Fruit fly (Drosophila melanogaster) whole organism, embryonic: ENCODE data around the gene CG17027.
A peak's percentile ranks its signal among the peaks of the same experiment; 100 is the strongest.

ENCODE experiments used
- Adf1 ChIP-seq: fragments of 200-800 bp; sonication (Bioruptor generic); IDR thresholded peaks from 2 replicates; pipeline ENCODE4 v1.3.6; 2022; ENCODE audit warnings: missing biosample characterization, missing genetic modification characterization
- Aef1 ChIP-seq: fragments of 200-800 bp; sonication (Bioruptor generic); IDR thresholded peaks from 3 replicates; pipeline ENCODE4 v1.3.6; 2022; ENCODE audit warnings: missing biosample characterization, missing genetic modification characterization
- BEAF-32 ChIP-seq: fragments of 200-800 bp; sonication (Bioruptor generic); optimal IDR thresholded peaks from 3 replicates; lab custom pipeline; 2017; ENCODE audit warnings: missing biosample characterization, missing genetic modification characterization, mild to moderate bottlenecking, moderate library complexity, missing genetic modification reagents
- Bgb ChIP-seq: fragments of 200-800 bp; sonication (Bioruptor generic); IDR thresholded peaks from 2 replicates; pipeline ENCODE4 v1.3.6; 2022; ENCODE audit warnings: missing biosample characterization, missing genetic modification characterization; ENCODE audit not compliant: partially characterized antibody
- CG10321 ChIP-seq: fragments of 200-800 bp; sonication (Bioruptor generic); IDR thresholded peaks from 2 replicates; pipeline ENCODE4 v1.3.6; 2022; ENCODE audit warnings: missing biosample characterization, missing genetic modification characterization
- CG11504 ChIP-seq: fragments of 200-800 bp; sonication (Bioruptor generic); optimal IDR thresholded peaks from 3 replicates; lab custom pipeline; 2019; ENCODE audit warnings: missing biosample characterization, mild to moderate bottlenecking, missing genetic modification characterization, moderate library complexity
- CG12236 ChIP-seq: fragments of 200-800 bp; sonication (Bioruptor generic); optimal IDR thresholded peaks from 2 replicates; lab custom pipeline; 2016; ENCODE audit warnings: missing biosample characterization, missing genetic modification characterization
- CG12744 ChIP-seq: fragments of 200-800 bp; sonication (Bioruptor generic); optimal IDR thresholded peaks from 2 replicates; lab custom pipeline; 2016; ENCODE audit warnings: missing biosample characterization, missing genetic modification characterization
- CG13624 ChIP-seq: fragments of 200-800 bp; sonication (Bioruptor generic); optimal IDR thresholded peaks from 2 replicates; lab custom pipeline; 2016; ENCODE audit warnings: missing biosample characterization, missing genetic modification characterization
- CG14965 ChIP-seq: fragments of 200-800 bp; sonication (Bioruptor generic); optimal IDR thresholded peaks from 2 replicates; lab custom pipeline; 2016; ENCODE audit warnings: missing biosample characterization, missing genetic modification characterization, borderline replicate concordance
- CG15514 ChIP-seq: fragments of 200-800 bp; sonication (Bioruptor generic); optimal IDR thresholded peaks from 3 replicates; lab custom pipeline; 2017; ENCODE audit warnings: missing biosample characterization, missing genetic modification characterization, mild to moderate bottlenecking, moderate library complexity, missing genetic modification reagents
- CG17359 ChIP-seq: fragments of 200-800 bp; sonication (Bioruptor generic); optimal IDR thresholded peaks from 3 replicates; lab custom pipeline; 2018; ENCODE audit warnings: missing biosample characterization, mild to moderate bottlenecking, missing genetic modification characterization, moderate library complexity
- CG2199 ChIP-seq: fragments of 200-800 bp; sonication (Bioruptor generic); IDR thresholded peaks from 3 replicates; pipeline ENCODE4 v1.3.6; 2022; ENCODE audit warnings: missing biosample characterization, missing genetic modification characterization
- CG2712 ChIP-seq: fragments of 200-800 bp; optimal IDR thresholded peaks from 3 replicates; lab custom pipeline; 2019; ENCODE audit warnings: missing biosample characterization, mild to moderate bottlenecking, missing genetic modification characterization, moderate library complexity
- CG31388 ChIP-seq: fragments of 200-800 bp; sonication (Bioruptor generic); optimal IDR thresholded peaks from 2 replicates; lab custom pipeline; 2016; ENCODE audit warnings: missing biosample characterization, missing genetic modification characterization
- CG3995 ChIP-seq: fragments of 200-800 bp; sonication (Bioruptor generic); optimal IDR thresholded peaks from 3 replicates; lab custom pipeline; 2016; ENCODE audit warnings: missing biosample characterization, missing genetic modification characterization
- CG4328 ChIP-seq: fragments of 200-800 bp; sonication (Bioruptor generic); optimal IDR thresholded peaks from 3 replicates; lab custom pipeline; 2017; ENCODE audit warnings: missing biosample characterization, missing genetic modification reagents, missing genetic modification characterization
- CG4707 ChIP-seq: fragments of 200-800 bp; sonication (Bioruptor generic); optimal IDR thresholded peaks from 2 replicates; lab custom pipeline; 2018; ENCODE audit warnings: missing biosample characterization, mild to moderate bottlenecking, missing genetic modification characterization, moderate library complexity
- CG6254 ChIP-seq: fragments of 200-800 bp; sonication (Bioruptor generic); optimal IDR thresholded peaks from 3 replicates; lab custom pipeline; 2017; ENCODE audit warnings: mild to moderate bottlenecking, missing biosample characterization, missing genetic modification reagents, missing genetic modification characterization
- CG7372 ChIP-seq: fragments of 200-800 bp; sonication (Bioruptor generic); IDR thresholded peaks from 2 replicates; pipeline ENCODE4 v1.3.6; 2022; ENCODE audit warnings: missing biosample characterization, missing genetic modification characterization
- CG7987 ChIP-seq: fragments of 200-800 bp; sonication (Bioruptor generic); optimal IDR thresholded peaks from 2 replicates; lab custom pipeline; 2018; ENCODE audit warnings: missing biosample characterization, mild to moderate bottlenecking, missing genetic modification characterization, moderate library complexity
- CG8478 ChIP-seq: fragments of >200 bp; optimal IDR thresholded peaks from 2 replicates; lab custom pipeline; 2018
- CoRest ChIP-seq: fragments of 200-800 bp; sonication (Bioruptor generic); optimal IDR thresholded peaks from 3 replicates; lab custom pipeline; 2018; ENCODE audit warnings: missing biosample characterization, mild to moderate bottlenecking, missing genetic modification characterization, moderate library complexity
- Doc3 ChIP-seq: fragments of 200-800 bp; sonication (Bioruptor generic); IDR thresholded peaks from 3 replicates; pipeline ENCODE4 v1.3.6; 2022; ENCODE audit warnings: missing biosample characterization, missing genetic modification characterization; ENCODE audit not compliant: partially characterized antibody
- Hr39 ChIP-seq: fragments of >200 bp; optimal IDR thresholded peaks from 2 replicates; lab custom pipeline; 2017
- Lpt ChIP-seq: fragments of >200 bp; optimal IDR thresholded peaks from 2 replicates; lab custom pipeline; 2018; ENCODE audit warnings: missing biosample characterization, missing genetic modification characterization
- NC2β ChIP-seq: fragments of 200-800 bp; sonication (Bioruptor generic); optimal IDR thresholded peaks from 2 replicates; lab custom pipeline; 2016; ENCODE audit warnings: missing biosample characterization, missing genetic modification characterization
- Pdp1 ChIP-seq, 2 experiments: fragments of 200-800 bp; sonication (Bioruptor generic); optimal IDR thresholded peaks; 3 replicates each; lab custom pipeline; 2016; ENCODE audit warnings: missing biosample characterization in 2 of 2, missing genetic modification characterization in 2 of 2, mild to moderate bottlenecking in 1 of 2, moderate library complexity in 1 of 2
- Poxn ChIP-seq: fragments of 200-800 bp; sonication (Bioruptor generic); IDR thresholded peaks from 2 replicates; pipeline ENCODE4 v1.3.6; 2022; ENCODE audit warnings: missing biosample characterization, missing genetic modification characterization
- Ravus ChIP-seq: fragments of 200-800 bp; sonication (Bioruptor generic); IDR thresholded peaks from 2 replicates; pipeline ENCODE4 v1.3.6; 2022; ENCODE audit warnings: missing biosample characterization, missing genetic modification characterization
- al ChIP-seq: fragments of 200-800 bp; sonication (Bioruptor generic); IDR thresholded peaks from 2 replicates; pipeline ENCODE4 v1.3.6; 2022; ENCODE audit warnings: missing biosample characterization, missing genetic modification characterization
- amos ChIP-seq: fragments of 200-800 bp; sonication (Bioruptor generic); IDR thresholded peaks from 2 replicates; pipeline ENCODE4 v1.3.6; 2022; ENCODE audit warnings: missing biosample characterization, missing genetic modification characterization; ENCODE audit not compliant: partially characterized antibody
- ato ChIP-seq: fragments of 200-800 bp; sonication (Bioruptor generic); IDR thresholded peaks from 2 replicates; pipeline ENCODE4 v1.3.6; 2022; ENCODE audit warnings: missing biosample characterization, missing genetic modification characterization; ENCODE audit not compliant: partially characterized antibody
- bab2 ChIP-seq: fragments of 200-800 bp; sonication (Bioruptor generic); optimal IDR thresholded peaks from 2 replicates; lab custom pipeline; 2016; ENCODE audit warnings: missing biosample characterization, missing genetic modification characterization
- bowl ChIP-seq: fragments of 200-800 bp; sonication (Bioruptor generic); IDR thresholded peaks from 2 replicates; pipeline ENCODE4 v1.3.6; 2022; ENCODE audit warnings: missing biosample characterization, missing genetic modification characterization
- cg ChIP-seq: fragments of 200-800 bp; sonication (Bioruptor generic); optimal IDR thresholded peaks from 3 replicates; lab custom pipeline; 2019; ENCODE audit warnings: missing biosample characterization, mild to moderate bottlenecking, missing genetic modification characterization, moderate library complexity
- chn ChIP-seq: fragments of 200-800 bp; sonication (Bioruptor generic); optimal IDR thresholded peaks from 2 replicates; lab custom pipeline; 2016; ENCODE audit warnings: missing biosample characterization, missing genetic modification characterization
- crol ChIP-seq: fragments of 200-800 bp; sonication (Bioruptor generic); IDR thresholded peaks from 2 replicates; pipeline ENCODE4 v1.3.6; 2022; ENCODE audit warnings: missing biosample characterization, missing genetic modification characterization
- da ChIP-seq: fragments of 200-800 bp; sonication (Bioruptor generic); optimal IDR thresholded peaks from 2 replicates; lab custom pipeline; 2016; ENCODE audit warnings: missing biosample characterization, missing genetic modification characterization
- ewg ChIP-seq: fragments of 200-800 bp; sonication (Bioruptor generic); optimal IDR thresholded peaks from 3 replicates; lab custom pipeline; 2017; ENCODE audit warnings: mild to moderate bottlenecking, missing biosample characterization, missing genetic modification reagents, missing genetic modification characterization
- ftz-f1 ChIP-seq: fragments of 200-800 bp; sonication (Bioruptor generic); optimal IDR thresholded peaks from 2 replicates; lab custom pipeline; 2016; ENCODE audit warnings: missing biosample characterization, missing genetic modification characterization
- gem ChIP-seq: fragments of 200-800 bp; sonication (Bioruptor generic); optimal IDR thresholded peaks from 2 replicates; lab custom pipeline; 2019; ENCODE audit warnings: missing biosample characterization, mild to moderate bottlenecking, missing genetic modification characterization, moderate library complexity
- gt ChIP-seq: fragments of 200-800 bp; sonication (Bioruptor generic); IDR thresholded peaks from 2 replicates; pipeline ENCODE4 v1.3.6; 2022; ENCODE audit warnings: missing biosample characterization, missing genetic modification characterization
- jigr1 ChIP-seq: fragments of 200-800 bp; sonication (Bioruptor generic); IDR thresholded peaks from 3 replicates; pipeline ENCODE4 v1.3.6; 2022; ENCODE audit warnings: missing biosample characterization, missing genetic modification characterization
- lab ChIP-seq: fragments of 200-800 bp; sonication (Bioruptor generic); optimal IDR thresholded peaks from 3 replicates; lab custom pipeline; 2017; ENCODE audit warnings: missing biosample characterization, missing genetic modification characterization, mild to moderate bottlenecking, moderate library complexity, missing genetic modification reagents
- lmd ChIP-seq: fragments of 200-800 bp; sonication (Bioruptor generic); IDR thresholded peaks from 2 replicates; pipeline ENCODE4 v1.3.6; 2022; ENCODE audit warnings: missing biosample characterization, missing genetic modification characterization
- odd ChIP-seq: fragments of 200-800 bp; sonication (Bioruptor generic); optimal IDR thresholded peaks from 2 replicates; lab custom pipeline; 2017; ENCODE audit warnings: missing biosample characterization, mild to moderate bottlenecking, missing genetic modification characterization
- otp ChIP-seq: fragments of 200-800 bp; sonication (Bioruptor generic); IDR thresholded peaks from 3 replicates; pipeline ENCODE4, ENCODE4 v1.3.6; 2022; ENCODE audit warnings: missing biosample characterization, missing genetic modification characterization
- tin ChIP-seq: fragments of 200-800 bp; sonication (Bioruptor generic); optimal IDR thresholded peaks from 3 replicates; lab custom pipeline; 2016; ENCODE audit warnings: missing biosample characterization, missing genetic modification characterization
- usp ChIP-seq: fragments of >200 bp; optimal IDR thresholded peaks from 2 replicates; lab custom pipeline; 2017; ENCODE audit warnings: missing biosample characterization, missing genetic modification characterization

The CG17027 gene

DNA sequence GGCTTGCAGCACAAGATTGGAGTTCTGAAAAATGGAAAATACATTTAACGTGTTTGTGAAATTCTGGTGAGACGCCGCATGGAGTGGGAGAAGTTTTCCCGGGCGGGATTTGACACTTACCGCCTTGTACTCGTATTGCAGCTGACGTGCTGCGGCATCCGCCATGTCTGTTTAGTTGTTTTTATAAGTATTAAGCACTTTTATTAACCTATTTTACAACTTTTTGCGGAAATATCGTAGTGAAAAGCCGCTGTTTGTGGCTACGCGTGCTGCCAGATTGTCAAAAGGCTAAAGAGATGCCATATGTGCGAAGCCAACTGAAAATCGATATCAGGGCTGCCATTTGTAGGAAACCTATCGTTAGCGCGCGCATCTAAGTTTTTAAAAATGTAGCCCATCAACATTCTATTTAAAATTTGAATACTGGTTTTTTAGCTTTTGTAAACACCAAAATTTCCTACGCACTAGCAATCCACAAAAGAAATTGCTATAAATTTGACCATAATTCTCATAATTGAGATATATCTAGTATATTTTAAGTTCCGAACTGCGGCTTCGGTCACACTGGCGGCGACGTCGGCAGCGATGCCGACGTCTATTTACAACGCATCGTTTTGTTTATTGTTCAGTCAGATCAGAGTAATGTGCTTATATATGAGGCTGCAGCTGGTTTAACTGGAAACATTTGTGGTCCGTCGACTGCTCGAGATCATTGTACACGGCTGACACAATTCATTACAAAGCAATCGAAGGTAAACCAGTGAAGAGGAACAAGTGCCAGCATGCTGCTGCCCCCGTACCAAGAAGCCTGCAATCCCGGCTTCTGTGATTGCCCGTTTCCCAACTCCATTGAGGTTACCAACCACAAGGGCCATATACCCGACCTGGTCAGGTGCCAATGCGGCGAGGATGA, 12.1 kb upstream of the CG17027 start, which contains the start of the genes Brr2 and CG10516 (continued):
- no peak for TF ChIP-seq cg (GFP tag; lab: Kevin White, UChicago)
- no peak for TF ChIP-seq ato (GFP tag; lab: Robert Waterston, UW)
- no peak for TF ChIP-seq CG2712
- no peak for TF ChIP-seq al (GFP tag; lab: Robert Waterston, UW)
- no peak for TF ChIP-seq odd (GFP tag; lab: Kevin White, UChicago)
- no peak for TF ChIP-seq CG14965 (GFP tag; lab: Kevin White, UChicago)
- TF ChIP-seq otp (GFP tag; lab: Robert Waterston, UW) = no peak
- TF ChIP-seq CG6254 (GFP tag; lab: Kevin White, UChicago) = no peak
- no peak for TF ChIP-seq CG4707
- no peak for TF ChIP-seq CoRest (tag; lab: Kevin White, UChicago)
- TF ChIP-seq CG7987 = no peak
- TF ChIP-seq amos (GFP tag; lab: Robert Waterston, UW) = 0 out of 2 replicates have a peak, but pooled peaks have one; percentile 35
- TF ChIP-seq crol (GFP tag; lab: Robert Waterston, UW) = no peak
- TF ChIP-seq usp (GFP tag; lab: Kevin White, UChicago) = no peak
- 0 out of 2 replicates have a peak, but pooled peaks have one; percentile 5 for TF ChIP-seq Bgb (GFP tag; lab: Robert Waterston, UW)
- TF ChIP-seq ewg = no peak
- no peak for TF ChIP-seq Doc3
- TF ChIP-seq CG12744 = no peak
- no peak for TF ChIP-seq bowl (GFP tag; lab: Robert Waterston, UW)
- no peak for TF ChIP-seq CG11504
- TF ChIP-seq CG2199 (GFP tag; lab: Robert Waterston, UW) = no peak
- TF ChIP-seq tin (GFP tag; lab: Kevin White, UChicago) = peak; percentile 13
- TF ChIP-seq jigr1 (GFP tag; lab: Robert Waterston, UW) = no peak
- TF ChIP-seq CG15514 (GFP tag; lab: Kevin White, UChicago) = peak; percentile 70
- TF ChIP-seq NC2β = no peak
- no peak for TF ChIP-seq Poxn (GFP tag; lab: Robert Waterston, UW)
- TF ChIP-seq Ravus (GFP tag; lab: Robert Waterston, UW) = no peak
- peak; percentile 6 to 8 for TF ChIP-seq Pdp1 (GFP tag; optimal IDR thresholded peaks at IDR 0.05; lab: Kevin White, UChicago)
- no peak for TF ChIP-seq gt
- TF ChIP-seq Adf1 (GFP tag; lab: Robert Waterston, UW) = peak; percentile 97
- TF ChIP-seq CG7372 (GFP tag; lab: Robert Waterston, UW) = no peak
- no peak for TF ChIP-seq da (GFP tag; lab: Kevin White, UChicago)
- TF ChIP-seq CG17359 (tag; lab: Kevin White, UChicago) = no peak
- peak; percentile 27 for TF ChIP-seq chn (GFP tag; lab: Kevin White, UChicago)
- TF ChIP-seq Lpt (GFP tag; lab: Kevin White, UChicago) = no peak
- TF ChIP-seq lmd (GFP tag; lab: Robert Waterston, UW) = no peak
- TF ChIP-seq lab = no peak
- no peak for TF ChIP-seq ftz-f1
- TF ChIP-seq CG4328 = no peak
- no peak for TF ChIP-seq gem (tag; lab: Kevin White, UChicago)
- TF ChIP-seq CG8478 = no peak
- TF ChIP-seq bab2 (GFP tag; lab: Kevin White, UChicago) = peak; percentile 36
- TF ChIP-seq Aef1 (GFP tag; lab: Robert Waterston, UW) = no peak
- no peak for TF ChIP-seq CG12236 (GFP tag; lab: Kevin White, UChicago)
- TF ChIP-seq CG31388 = no peak
- TF ChIP-seq CG3995 = no peak
- TF ChIP-seq Hr39 (lab: Kevin White, UChicago) = no peak
- peak; percentile 50 for TF ChIP-seq CG13624 (GFP tag; lab: Kevin White, UChicago)
- TF ChIP-seq BEAF-32 (GFP tag; lab: Kevin White, UChicago) = peak; percentile 68
- TF ChIP-seq CG10321 (GFP tag; lab: Robert Waterston, UW) = no peak
